Worm (Caenorhabditis elegans) whole organism, L1 larva: Measurements from ENCODE around the gene ZC239.14.

Experiments used
- C04F5.9 ChIP-seq: sonication (generic microtip); optimal IDR thresholded peaks from 2 replicates; lab custom pipeline; 2016; ENCODE audit warnings: missing genetic modification characterization, missing compliant biosample characterization
- C16A3.4 ChIP-seq: fragments of 150-350 bp; optimal IDR thresholded peaks from 2 replicates; lab custom pipeline; 2014; ENCODE audit warnings: missing biosample characterization, missing genetic modification characterization
- F16B12.6 ChIP-seq: fragments of 150-350 bp; optimal IDR thresholded peaks from 2 replicates; lab custom pipeline; 2014; ENCODE audit warnings: missing biosample characterization, missing genetic modification characterization
- Y116A8C.19 ChIP-seq: sonication (generic microtip); optimal IDR thresholded peaks from 2 replicates; lab custom pipeline; 2016; ENCODE audit warnings: missing compliant biosample characterization, missing genetic modification characterization, borderline replicate concordance
- aha-1 ChIP-seq: fragments of 150-350 bp; optimal IDR thresholded peaks from 2 replicates; lab custom pipeline; 2014; ENCODE audit warnings: missing biosample characterization, missing genetic modification characterization
- blmp-1 ChIP-seq: fragments of 150-350 bp; optimal IDR thresholded peaks from 2 replicates; lab custom pipeline; 2014; ENCODE audit warnings: missing biosample characterization, missing genetic modification characterization
- ceh-90 ChIP-seq: sonication (generic microtip); optimal IDR thresholded peaks from 2 replicates; lab custom pipeline; 2016; ENCODE audit warnings: missing genetic modification characterization, missing compliant biosample characterization
- dsc-1 ChIP-seq: sonication (generic microtip); optimal IDR thresholded peaks from 2 replicates; lab custom pipeline; 2016; ENCODE audit warnings: mild to moderate bottlenecking, missing genetic modification characterization, missing compliant biosample characterization
- efl-1 ChIP-seq, 4 experiments: fragments of 150-350 bp; optimal IDR thresholded peaks in 3 of 4; peaks in 1 of 4; 1 replicate in 1 of 4; 2 replicates in 3 of 4; lab custom pipeline; 2014; ENCODE audit warnings: missing biosample characterization in 2 of 4, missing genetic modification characterization in 2 of 4, missing genetic modification reagents in 2 of 4
- egl-27 ChIP-seq, 2 experiments: fragments of 150-350 bp in 1 of 2; sonication (generic microtip); optimal IDR thresholded peaks; 3 replicates each; lab custom pipeline; 2017 to 2018; ENCODE audit warnings: missing biosample characterization in 2 of 2, missing genetic modification characterization in 2 of 2, missing genetic modification reagents in 2 of 2
- elt-2 ChIP-seq: sonication (generic microtip); optimal IDR thresholded peaks from 2 replicates; lab custom pipeline; 2016; ENCODE audit warnings: missing genetic modification characterization, mild to moderate bottlenecking, inconsistent platforms, missing compliant biosample characterization, missing genetic modification reagents
- elt-3 ChIP-seq, 6 experiments: fragments of 150-350 bp in 1 of 6; sonication (generic microtip); optimal IDR thresholded peaks; 2 replicates each; lab custom pipeline; 2017 to 2018; ENCODE audit warnings: missing biosample characterization in 6 of 6, missing genetic modification characterization in 6 of 6, inconsistent platforms in 1 of 6
- fkh-8 ChIP-seq: sonication (generic microtip); optimal IDR thresholded peaks from 2 replicates; lab custom pipeline; 2016; ENCODE audit warnings: mild to moderate bottlenecking, missing genetic modification characterization, missing compliant biosample characterization
- fos-1 ChIP-seq: fragments of 150-350 bp; optimal IDR thresholded peaks from 2 replicates; lab custom pipeline; 2014; ENCODE audit warnings: missing biosample characterization, missing genetic modification characterization
- hlh-17 ChIP-seq: fragments of 200-800 bp; sonication (Bioruptor generic); optimal IDR thresholded peaks from 2 replicates; lab custom pipeline; 2018; ENCODE audit warnings: missing genetic modification characterization, mild to moderate bottlenecking, missing compliant biosample characterization, moderate library complexity, borderline replicate concordance
- hlh-4 ChIP-seq: sonication (generic microtip); optimal IDR thresholded peaks from 2 replicates; lab custom pipeline; 2016; ENCODE audit warnings: mild to moderate bottlenecking, missing genetic modification characterization, missing compliant biosample characterization
- irx-1 ChIP-seq: sonication (generic microtip); optimal IDR thresholded peaks from 2 replicates; lab custom pipeline; 2016; ENCODE audit warnings: missing genetic modification characterization, missing compliant biosample characterization
- jun-1 ChIP-seq: fragments of 150-350 bp; optimal IDR thresholded peaks from 2 replicates; lab custom pipeline; 2014; ENCODE audit warnings: missing biosample characterization, missing genetic modification reagents, missing genetic modification characterization
- lin-14 ChIP-seq: fragments of 200-800 bp; sonication (Bioruptor generic); optimal IDR thresholded peaks from 2 replicates; lab custom pipeline; 2018; ENCODE audit warnings: mild to moderate bottlenecking, missing genetic modification characterization, moderate library complexity, missing compliant biosample characterization
- lin-15B ChIP-seq: fragments of 150-350 bp; sonication (generic microtip); optimal IDR thresholded peaks from 3 replicates; lab custom pipeline; 2014; ENCODE audit warnings: missing biosample characterization, missing genetic modification characterization
- lin-35 ChIP-seq, 2 experiments: fragments of 150-350 bp; optimal IDR thresholded peaks; 2 replicates each; lab custom pipeline; 2014; ENCODE audit warnings: missing biosample characterization in 2 of 2, missing genetic modification characterization in 2 of 2, missing genetic modification reagents in 2 of 2
- mef-2 ChIP-seq: fragments of 150-350 bp; optimal IDR thresholded peaks from 2 replicates; lab custom pipeline; 2014; ENCODE audit warnings: missing biosample characterization, missing genetic modification characterization
- nhr-20 ChIP-seq: sonication (generic microtip); optimal IDR thresholded peaks from 2 replicates; lab custom pipeline; 2016; ENCODE audit warnings: mild to moderate bottlenecking, missing genetic modification characterization, missing compliant biosample characterization
- nhr-237 ChIP-seq: fragments of 150-350 bp; optimal IDR thresholded peaks from 2 replicates; lab custom pipeline; 2014; ENCODE audit warnings: missing biosample characterization, missing genetic modification characterization
- nhr-28 ChIP-seq: fragments of 150-350 bp; optimal IDR thresholded peaks from 2 replicates; lab custom pipeline; 2014; ENCODE audit warnings: missing biosample characterization, missing genetic modification characterization
- nhr-77 ChIP-seq: fragments of 150-350 bp; optimal IDR thresholded peaks from 2 replicates; lab custom pipeline; 2014; ENCODE audit warnings: missing biosample characterization, missing genetic modification characterization
- nhr-84 ChIP-seq: sonication (generic microtip); optimal IDR thresholded peaks from 2 replicates; lab custom pipeline; 2017; ENCODE audit warnings: missing biosample characterization, missing genetic modification characterization
- nhr-85 ChIP-seq: sonication (generic microtip); peaks from one replicate; lab custom pipeline; 2016; ENCODE audit warnings: missing genetic modification characterization, inconsistent platforms, missing compliant biosample characterization
- nhr-90 ChIP-seq: sonication (generic microtip); optimal IDR thresholded peaks from 2 replicates; lab custom pipeline; 2016; ENCODE audit warnings: mild to moderate bottlenecking, missing genetic modification characterization, missing compliant biosample characterization; ENCODE audit not compliant: poor library complexity
- pqm-1 ChIP-seq: sonication (generic microtip); optimal IDR thresholded peaks from 3 replicates; lab custom pipeline; 2017; ENCODE audit warnings: missing biosample characterization, missing genetic modification characterization
- snpc-4 ChIP-seq: fragments of 150-350 bp; optimal IDR thresholded peaks from 2 replicates; lab custom pipeline; 2014; ENCODE audit warnings: missing biosample characterization, missing genetic modification characterization
- snu-23 ChIP-seq: sonication (generic microtip); optimal IDR thresholded peaks from 2 replicates; lab custom pipeline; 2016; ENCODE audit warnings: missing genetic modification characterization, missing compliant biosample characterization
- sox-4 ChIP-seq: sonication (generic microtip); optimal IDR thresholded peaks from 2 replicates; lab custom pipeline; 2016; ENCODE audit warnings: missing genetic modification characterization, missing compliant biosample characterization
- sup-37 ChIP-seq: fragments of 200-800 bp; sonication (Bioruptor generic); optimal IDR thresholded peaks from 2 replicates; lab custom pipeline; 2018; ENCODE audit warnings: mild to moderate bottlenecking, missing genetic modification characterization, missing compliant biosample characterization
- swsn-7 ChIP-seq: sonication (generic microtip); optimal IDR thresholded peaks from 2 replicates; lab custom pipeline; 2016; ENCODE audit warnings: missing genetic modification characterization, missing compliant biosample characterization
- tbx-2 ChIP-seq: sonication (generic microtip); optimal IDR thresholded peaks from 2 replicates; lab custom pipeline; 2016; ENCODE audit warnings: missing genetic modification characterization, missing compliant biosample characterization
- tlp-1 ChIP-seq: fragments of 150-350 bp; optimal IDR thresholded peaks from 2 replicates; lab custom pipeline; 2014; ENCODE audit warnings: missing biosample characterization, missing genetic modification characterization
- unc-130 ChIP-seq: fragments of 150-350 bp; optimal IDR thresholded peaks from 2 replicates; lab custom pipeline; 2017; ENCODE audit warnings: missing biosample characterization, missing genetic modification characterization, inconsistent platforms
- unc-30 ChIP-seq: sonication (generic microtip); optimal IDR thresholded peaks from 2 replicates; lab custom pipeline; 2017; ENCODE audit warnings: missing biosample characterization, missing genetic modification characterization
- unc-86 ChIP-seq: sonication (generic microtip); optimal IDR thresholded peaks from 2 replicates; lab custom pipeline; 2016; ENCODE audit warnings: missing genetic modification characterization, missing compliant biosample characterization
- unc-98 ChIP-seq: fragments of 200-800 bp; sonication (Bioruptor generic); IDR thresholded peaks from 2 replicates; pipeline ENCODE4 v1.3.6; 2022; ENCODE audit warnings: missing genetic modification characterization, missing compliant biosample characterization
- vab-15 ChIP-seq: sonication (generic microtip); optimal IDR thresholded peaks from 2 replicates; lab custom pipeline; 2017; ENCODE audit warnings: missing genotype, mild to moderate bottlenecking, missing genetic modification characterization, missing compliant biosample characterization
- xbp-1 ChIP-seq: sonication (generic microtip); optimal IDR thresholded peaks from 2 replicates; lab custom pipeline; 2016; ENCODE audit warnings: missing genetic modification characterization, missing compliant biosample characterization
- zag-1 ChIP-seq: fragments of 150-350 bp; optimal IDR thresholded peaks from 2 replicates; lab custom pipeline; 2014; ENCODE audit warnings: missing biosample characterization, missing genetic modification characterization
- ztf-4 ChIP-seq: fragments of 150-350 bp; optimal IDR thresholded peaks from 2 replicates; lab custom pipeline; 2014; ENCODE audit warnings: missing biosample characterization, missing genetic modification characterization

ZC239.14 gene

ce11 chrII:3249406-3249805 lies 27.6 kb upstream of the ZC239.14 start, which contains the start of gene clec-124:
TSS of gene clec-124 (plus strand) at chrII:3249706.
- TF ChIP-seq C16A3.4 (tag; lab: Kevin White, UChicago) (no peak), lin-15B (tag; lab: Kevin White, UChicago) (no peak), unc-30 (tag; lab: Kevin White, UChicago) (no peak), unc-98 (no peak), nhr-84 (tag; lab: Kevin White, UChicago) (no peak), blmp-1 (tag; lab: Kevin White, UChicago) (no peak)
- TF ChIP-seq, all 84 proteins: peak for 0

- peak; percentile 80 for TF ChIP-seq blmp-1 (tag; lab: Kevin White, UChicago)
- no peak for TF ChIP-seq efl-1 (optimal IDR thresholded peaks at IDR 0.05; lab: Kevin White, UChicago)
- TF ChIP-seq efl-1 (GFP tag; optimal IDR thresholded peaks at IDR 0.05 in 1 of 2; lab: Kevin White, UChicago): peak in 1 of 2 experiments; percentile 56
- TF ChIP-seq irx-1 (tag; lab: Kevin White, UChicago): no peak
Measured at ce11 chrII:3248043-3248718, 26.3 kb upstream of the ZC239.14 start, which contains the start of the genes fbxc-50 and C17F4.2. TSS of gene fbxc-50 (minus strand) at chrII:3248123. TSS of gene C17F4.2 (plus strand) at chrII:3248668.

- TF ChIP-seq hlh-4 (tag; lab: Kevin White, UChicago): no peak
- TF ChIP-seq xbp-1 (tag; lab: Kevin White, UChicago): no peak
Measured at ce11 chrII:3247556-3247955, 25.7 kb upstream of the ZC239.14 start.

- TF ChIP-seq nhr-20 (tag; lab: Kevin White, UChicago) (no peak), sox-4 (tag; lab: Kevin White, UChicago) (no peak), lin-14 (GFP tag; lab: Kevin White, UChicago) (no peak), lin-35 (GFP tag; optimal IDR thresholded peaks at IDR 0.05; lab: Kevin White, UChicago) (peak in 1 of 2 experiments; percentile 34), Y116A8C.19 (tag; lab: Kevin White, UChicago) (no peak), fkh-8 (tag; lab: Kevin White, UChicago) (no peak), nhr-28 (tag; lab: Kevin White, UChicago) (no peak), unc-86 (no peak), irx-1 (tag; lab: Kevin White, UChicago) (no peak), xbp-1 (tag; lab: Kevin White, UChicago) (no peak), vab-15 (tag; lab: Kevin White, UChicago) (no peak), nhr-237 (no peak), unc-130 (tag; lab: Kevin White, UChicago) (no peak), nhr-90 (tag; lab: Kevin White, UChicago) (peak; percentile 37), F16B12.6 (tag; lab: Kevin White, UChicago) (no peak), tbx-2 (tag; lab: Kevin White, UChicago) (no peak), aha-1 (tag; lab: Kevin White, UChicago) (no peak), hlh-17 (GFP tag; lab: Kevin White, UChicago) (no peak), egl-27 (tag; optimal IDR thresholded peaks at IDR 0.05; lab: Kevin White, UChicago) (no peak), blmp-1 (tag; lab: Kevin White, UChicago) (no peak), nhr-85 (tag; lab: Kevin White, UChicago) (no peak), snu-23 (GFP tag; lab: Kevin White, UChicago) (no peak), elt-3 (tag; optimal IDR thresholded peaks at IDR 0.05; lab: Kevin White, UChicago) (no peak), tlp-1 (peak; percentile 69), C04F5.9 (tag; lab: Kevin White, UChicago) (no peak), ztf-4 (no peak), pqm-1 (tag; lab: Kevin White, UChicago) (peak; percentile 62), snpc-4 (tag; lab: Kevin White, UChicago) (no peak), zag-1 (no peak), mef-2 (no peak), swsn-7 (no peak), nhr-84 (tag; lab: Kevin White, UChicago) (no peak), unc-30 (tag; lab: Kevin White, UChicago) (no peak), fos-1 (tag; lab: Kevin White, UChicago) (no peak), ceh-90 (tag; lab: Kevin White, UChicago) (no peak), dsc-1 (no peak), sup-37 (GFP tag; lab: Kevin White, UChicago) (no peak), elt-2 (peak; percentile 98), nhr-77 (no peak), jun-1 (tag; lab: Kevin White, UChicago) (peak; percentile 38)
Measured at ce11 chrII:3245836-3246235, 24.0 kb upstream of the ZC239.14 start, which contains the start of gene C17F4.7. TSS of gene C17F4.7 (minus strand) at chrII:3246015.
